Worm (Caenorhabditis elegans): ENCODE data around the gene cyk-1.
A peak's percentile ranks its signal among the peaks of the same experiment; 100 is the strongest.

Gene cyk-1

DNA sequence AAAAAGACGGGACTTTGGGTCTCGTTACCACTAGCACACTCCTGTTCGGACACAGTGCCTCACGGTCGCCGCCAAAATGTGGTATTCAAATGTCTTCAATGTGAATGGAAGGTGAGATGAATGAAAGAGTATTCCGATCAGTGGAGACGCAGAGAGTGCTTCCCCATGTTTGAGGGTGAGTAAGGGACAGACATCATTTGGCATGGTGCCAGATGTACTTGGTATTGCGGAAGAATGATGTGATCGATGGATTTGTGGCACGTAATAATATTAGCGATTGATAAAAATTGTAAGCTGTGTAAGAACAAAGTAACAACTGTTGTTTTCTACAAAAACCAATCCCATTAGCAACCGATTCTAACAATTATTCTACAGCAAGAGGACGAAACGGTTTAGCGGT is 3.1 kb upstream of the cyk-1 start:
- TF ChIP-seq sea-2 (GFP tag; IDR thresholded peaks at IDR 0.05) (no peak), athp-1 (tag; optimal IDR thresholded peaks at IDR 0.05) (no peak), lsl-1 (GFP tag; optimal IDR thresholded peaks at IDR 0.05) (no peak)

ce11 chrIII:7030044-7030804 is 1.2 kb upstream of the cyk-1 start:
- peak; percentile 83 for TF ChIP-seq B0261.1 (tag; optimal IDR thresholded peaks at IDR 0.05)
- peak; percentile 11 for TF ChIP-seq fkh-3 (tag; optimal IDR thresholded peaks at IDR 0.05)
- TF ChIP-seq cebp-1 (GFP tag; IDR thresholded peaks at IDR 0.05): no peak
- TF ChIP-seq cebp-1 (tag; optimal IDR thresholded peaks at IDR 0.05): peak; percentile 12
- TF ChIP-seq nfyb-1 (GFP tag; IDR thresholded peaks at IDR 0.05): peak; percentile 58; the same call in 1 of the 2 replicates
- no peak for TF ChIP-seq Y95B8A.8 (GFP tag; IDR thresholded peaks at IDR 0.05)
- TF ChIP-seq Y79H2A.3 (GFP tag; conservative IDR thresholded peaks at IDR 0.05): no peak
- peak; percentile 27 for TF ChIP-seq zim-3 (tag; optimal IDR thresholded peaks at IDR 0.05)
- TF ChIP-seq atf-7 (tag; optimal IDR thresholded peaks at IDR 0.05): peak; percentile 23
- peak; percentile 93 for TF ChIP-seq tbp1 (GFP tag; optimal IDR thresholded peaks at IDR 0.05)
- TF ChIP-seq attf-5 (GFP tag; optimal IDR thresholded peaks at IDR 0.05): no peak
- no peak for TF ChIP-seq somi-1 (GFP tag; optimal IDR thresholded peaks at IDR 0.05)
- TF ChIP-seq snpc-1.1 (tag; optimal IDR thresholded peaks at IDR 0.05; ENCODE audit: insufficient read depth): peak; percentile 92
- TF ChIP-seq mes-4 (tag; optimal IDR thresholded peaks at IDR 0.05): peak; percentile 12
- TF ChIP-seq ztf-18 (tag; optimal IDR thresholded peaks at IDR 0.05): no peak
- TF ChIP-seq lin-54 (GFP tag; optimal IDR thresholded peaks at IDR 0.05): peak; percentile 26
- peak; percentile 48; the same call in 1 of the 2 replicates for TF ChIP-seq B0336.3 (GFP tag; IDR thresholded peaks at IDR 0.05)
- peak; percentile 19 for TF ChIP-seq F23B12.7 (tag; optimal IDR thresholded peaks at IDR 0.05; ENCODE audit: insufficient read depth)
- peak; percentile 73; the same call in 1 of the 2 replicates for TF ChIP-seq lin-26 (GFP tag; IDR thresholded peaks at IDR 0.05)
- peak; percentile 81 for TF ChIP-seq nhr-80 (tag; optimal IDR thresholded peaks at IDR 0.05)
- TF ChIP-seq tlf-1 (GFP tag; optimal IDR thresholded peaks at IDR 0.05): peak; percentile 10
- no peak for TF ChIP-seq athp-1 (tag; optimal IDR thresholded peaks at IDR 0.05)
- TF ChIP-seq nhr-90 (tag; optimal IDR thresholded peaks at IDR 0.05): peak; percentile 45
- TF ChIP-seq ztf-28 (GFP tag; IDR thresholded peaks at IDR 0.05): no peak
- no peak for TF ChIP-seq ztf-25 (GFP tag; IDR thresholded peaks at IDR 0.05)
- TF ChIP-seq lsl-1 (GFP tag; optimal IDR thresholded peaks at IDR 0.05): peak; percentile 8
- peak; percentile 27 for TF ChIP-seq die-1 (tag; optimal IDR thresholded peaks at IDR 0.05)
- no peak for TF ChIP-seq F22D6.2 (tag; optimal IDR thresholded peaks at IDR 0.05)
- TF ChIP-seq F49E8.2 (tag; optimal IDR thresholded peaks at IDR 0.05; ENCODE audit: insufficient read depth): peak; percentile 36
- TF ChIP-seq madf-10 (tag; optimal IDR thresholded peaks at IDR 0.05): no peak
- TF ChIP-seq sdz-38 (tag; optimal IDR thresholded peaks at IDR 0.05): no peak
- no peak for TF ChIP-seq K12H6.12 (tag; optimal IDR thresholded peaks at IDR 0.05)
- no peak for TF ChIP-seq T26A5.8 (tag; optimal IDR thresholded peaks at IDR 0.05)
- TF ChIP-seq snpc-3.4 (tag; optimal IDR thresholded peaks at IDR 0.05): peak; percentile 89
- peak; percentile 84 for TF ChIP-seq snpc-4 (GFP tag; optimal IDR thresholded peaks at IDR 0.05)
- peak; percentile 91 to 94 (median 92) for TF ChIP-seq snpc-4 (tag; optimal IDR thresholded peaks at IDR 0.05)
- no peak for TF ChIP-seq ets-4 (GFP tag; optimal IDR thresholded peaks at IDR 0.05)
- 0 out of 2 replicates have a peak, but pooled peaks have one; percentile 19 for TF ChIP-seq madf-6 (GFP tag; IDR thresholded peaks at IDR 0.05)
- TF ChIP-seq let-526 (GFP tag; IDR thresholded peaks at IDR 0.05): peak; percentile 45; the same call in 1 of the 2 replicates
- TF ChIP-seq dox-1 (GFP tag; IDR thresholded peaks at IDR 0.05): 0 out of 2 replicates have a peak, but pooled peaks have one; percentile 17
- TF ChIP-seq lin-35 (GFP tag; optimal IDR thresholded peaks at IDR 0.05): peak in 1 of 3 experiments; percentile 39
- peak; percentile 77 for TF ChIP-seq rpc-1 (optimal IDR thresholded peaks at IDR 0.05)
- peak; percentile 72 for TF ChIP-seq rpc-1 (tag; optimal IDR thresholded peaks at IDR 0.05)
- 0 out of 2 replicates have a peak, but pooled peaks have one; percentile 35 for TF ChIP-seq attf-3 (GFP tag; conservative IDR thresholded peaks at IDR 0.05)

Data from whole organism, young adult.